Worm (Caenorhabditis elegans) whole organism, midembryonic: ENCODE data around the gene T26H5.14.

Experiments
- T22C8.4 ChIP-seq: fragments of 200-800 bp; sonication (Bioruptor generic); IDR thresholded peaks from 2 replicates; pipeline ENCODE4 v1.3.6; 2022; ENCODE audit warnings: missing genetic modification characterization, missing compliant biosample characterization
- flt-1 ChIP-seq: fragments of 200-800 bp; sonication (Bioruptor generic); IDR thresholded peaks from 2 replicates; pipeline ENCODE4 v1.3.6; 2022; ENCODE audit warnings: missing genetic modification characterization, missing compliant biosample characterization
- med-1 ChIP-seq: sonication (generic microtip); optimal IDR thresholded peaks from 2 replicates; lab custom pipeline; 2017; ENCODE audit warnings: missing genetic modification characterization, mild to moderate bottlenecking, missing compliant biosample characterization, antibody characterized with exemption, missing genetic modification reagents; ENCODE audit not compliant: insufficient read depth
- ref-1 ChIP-seq: fragments of 200-800 bp; sonication (Bioruptor generic); conservative IDR thresholded peaks from 2 replicates; pipeline ENCODE4 v1.3.6; 2022; ENCODE audit warnings: missing genetic modification reagents, missing genetic modification characterization, missing compliant biosample characterization
- tab-1 ChIP-seq: fragments of 200-800 bp; sonication (Bioruptor generic); IDR thresholded peaks from 2 replicates; pipeline ENCODE4 v1.3.6; 2022; ENCODE audit warnings: missing genetic modification characterization, missing compliant biosample characterization
- ztf-23 ChIP-seq: fragments of 200-800 bp; sonication (Bioruptor generic); IDR thresholded peaks from 2 replicates; pipeline ENCODE4 v1.3.6; 2022; ENCODE audit warnings: missing genetic modification reagents, missing genetic modification characterization, missing compliant biosample characterization
- ztf-29 ChIP-seq: fragments of 200-800 bp; sonication (Bioruptor generic); IDR thresholded peaks from 2 replicates; pipeline ENCODE4 v1.3.6; 2022; ENCODE audit warnings: missing genetic modification reagents, missing genetic modification characterization, missing compliant biosample characterization

DNA sequence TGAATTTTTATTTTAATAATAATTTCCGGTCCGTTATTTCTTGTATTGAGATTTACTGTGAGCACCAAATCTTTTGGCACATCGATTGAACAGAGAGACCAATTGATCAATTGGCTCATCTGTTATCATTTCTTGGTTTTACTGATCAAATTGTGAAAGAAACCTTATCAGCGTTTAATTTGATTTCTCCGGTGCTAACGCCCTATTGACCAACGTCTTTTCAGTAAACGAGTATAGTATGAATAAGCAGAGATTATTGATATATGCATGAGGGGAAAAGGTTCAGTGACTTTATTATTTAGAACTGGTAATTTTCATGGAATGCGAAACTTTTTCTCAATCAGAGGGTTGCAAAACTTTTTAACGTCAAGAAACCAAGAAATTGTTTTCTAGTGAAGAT is 30.1 kb downstream of the T26H5.14 start:
- TF ChIP-seq tab-1 (GFP tag; lab: Robert Waterston, UW) (no peak), T22C8.4 (GFP tag; lab: Robert Waterston, UW) (no peak), flt-1 (no peak), ztf-23 (GFP tag; lab: Robert Waterston, UW) (no peak), med-1 (no peak), ref-1 (no peak), ztf-29 (GFP tag; lab: Robert Waterston, UW) (no peak)
